Worm (Caenorhabditis elegans) whole organism, L1 larva: ENCODE data around the gene T05H4.4.

Experiments
- C16A3.4 ChIP-seq: fragments of 150-350 bp; optimal IDR thresholded peaks from 2 replicates; lab custom pipeline; 2014; ENCODE audit warnings: missing biosample characterization, missing genetic modification characterization
- C34B4.2 ChIP-seq: sonication (generic microtip); optimal IDR thresholded peaks from 2 replicates; lab custom pipeline; 2017; ENCODE audit warnings: mild to moderate bottlenecking, missing genetic modification characterization, missing compliant biosample characterization
- Y116A8C.19 ChIP-seq: sonication (generic microtip); optimal IDR thresholded peaks from 2 replicates; lab custom pipeline; 2016; ENCODE audit warnings: missing compliant biosample characterization, missing genetic modification characterization, borderline replicate concordance
- aly-2 ChIP-seq: fragments of 150-350 bp; optimal IDR thresholded peaks from 2 replicates; lab custom pipeline; 2014; ENCODE audit warnings: missing biosample characterization, missing genetic modification characterization
- ama-1 ChIP-seq: fragments of 150-350 bp; optimal IDR thresholded peaks from 2 replicates; lab custom pipeline; 2014
- blmp-1 ChIP-seq: fragments of 150-350 bp; optimal IDR thresholded peaks from 2 replicates; lab custom pipeline; 2014; ENCODE audit warnings: missing biosample characterization, missing genetic modification characterization
- ceh-8 ChIP-seq: fragments of 200-800 bp; sonication (Bioruptor generic); optimal IDR thresholded peaks from 2 replicates; lab custom pipeline; 2018; ENCODE audit warnings: mild to moderate bottlenecking, missing genetic modification characterization, moderate library complexity, missing compliant biosample characterization
- ceh-82 ChIP-seq, 3 experiments: fragments of 150-350 bp in 1 of 3; sonication (generic microtip) in 2 of 3; optimal IDR thresholded peaks; 2 replicates each; lab custom pipeline; 2014 to 2017; ENCODE audit warnings: missing biosample characterization in 3 of 3, missing genetic modification characterization in 3 of 3
- ceh-88 ChIP-seq: fragments of 200-800 bp; sonication (Bioruptor generic); IDR thresholded peaks from 2 replicates; pipeline ENCODE4 v1.3.6; 2022; ENCODE audit warnings: missing genetic modification characterization, missing compliant biosample characterization
- efl-1 ChIP-seq, 4 experiments: fragments of 150-350 bp; optimal IDR thresholded peaks in 3 of 4; peaks in 1 of 4; 1 replicate in 1 of 4; 2 replicates in 3 of 4; lab custom pipeline; 2014; ENCODE audit warnings: missing biosample characterization in 2 of 4, missing genetic modification characterization in 2 of 4, missing genetic modification reagents in 2 of 4
- efl-3 ChIP-seq: fragments of 200-800 bp; sonication (Bioruptor generic); optimal IDR thresholded peaks from 2 replicates; lab custom pipeline; 2018; ENCODE audit warnings: mild to moderate bottlenecking, missing genetic modification characterization, missing compliant biosample characterization
- egl-27 ChIP-seq, 2 experiments: fragments of 150-350 bp in 1 of 2; sonication (generic microtip); optimal IDR thresholded peaks; 3 replicates each; lab custom pipeline; 2017 to 2018; ENCODE audit warnings: missing biosample characterization in 2 of 2, missing genetic modification characterization in 2 of 2, missing genetic modification reagents in 2 of 2
- elt-2 ChIP-seq: sonication (generic microtip); optimal IDR thresholded peaks from 2 replicates; lab custom pipeline; 2016; ENCODE audit warnings: missing genetic modification characterization, mild to moderate bottlenecking, inconsistent platforms, missing compliant biosample characterization, missing genetic modification reagents
- irx-1 ChIP-seq: sonication (generic microtip); optimal IDR thresholded peaks from 2 replicates; lab custom pipeline; 2016; ENCODE audit warnings: missing genetic modification characterization, missing compliant biosample characterization
- isw-1 ChIP-seq: fragments of 200-800 bp; sonication (Bioruptor generic); IDR thresholded peaks from 2 replicates; pipeline ENCODE4 v1.3.6; 2022; ENCODE audit warnings: missing genetic modification characterization, missing compliant biosample characterization
- lin-14 ChIP-seq: fragments of 200-800 bp; sonication (Bioruptor generic); optimal IDR thresholded peaks from 2 replicates; lab custom pipeline; 2018; ENCODE audit warnings: mild to moderate bottlenecking, missing genetic modification characterization, moderate library complexity, missing compliant biosample characterization
- lin-35 ChIP-seq, 2 experiments: fragments of 150-350 bp; optimal IDR thresholded peaks; 2 replicates each; lab custom pipeline; 2014; ENCODE audit warnings: missing biosample characterization in 2 of 2, missing genetic modification characterization in 2 of 2, missing genetic modification reagents in 2 of 2
- lir-3 ChIP-seq: sonication (generic microtip); optimal IDR thresholded peaks from 2 replicates; lab custom pipeline; 2016; ENCODE audit warnings: mild to moderate bottlenecking, missing genetic modification characterization, moderate library complexity, missing compliant biosample characterization; ENCODE audit not compliant: poor library complexity
- nhr-12 ChIP-seq: sonication (generic microtip); optimal IDR thresholded peaks from 2 replicates; lab custom pipeline; 2017; ENCODE audit warnings: missing biosample characterization, missing genetic modification characterization
- nhr-28 ChIP-seq: fragments of 150-350 bp; optimal IDR thresholded peaks from 2 replicates; lab custom pipeline; 2014; ENCODE audit warnings: missing biosample characterization, missing genetic modification characterization
- nhr-71 ChIP-seq: sonication (generic microtip); optimal IDR thresholded peaks from 2 replicates; lab custom pipeline; 2016; ENCODE audit warnings: mild to moderate bottlenecking, missing genetic modification characterization, moderate library complexity, missing compliant biosample characterization
- nhr-77 ChIP-seq: fragments of 150-350 bp; optimal IDR thresholded peaks from 2 replicates; lab custom pipeline; 2014; ENCODE audit warnings: missing biosample characterization, missing genetic modification characterization
- nhr-85 ChIP-seq: sonication (generic microtip); peaks from one replicate; lab custom pipeline; 2016; ENCODE audit warnings: missing genetic modification characterization, inconsistent platforms, missing compliant biosample characterization
- pax-3 ChIP-seq: fragments of 200-800 bp; sonication (Bioruptor generic); optimal IDR thresholded peaks from 2 replicates; lab custom pipeline; 2018; ENCODE audit warnings: mild to moderate bottlenecking, missing genetic modification characterization, moderate library complexity, missing compliant biosample characterization
- snpc-4 ChIP-seq: fragments of 150-350 bp; optimal IDR thresholded peaks from 2 replicates; lab custom pipeline; 2014; ENCODE audit warnings: missing biosample characterization, missing genetic modification characterization
- sptf-1 ChIP-seq: fragments of 150-350 bp; optimal IDR thresholded peaks from 2 replicates; lab custom pipeline; 2014; ENCODE audit warnings: missing biosample characterization, missing genetic modification characterization
- swsn-7 ChIP-seq: sonication (generic microtip); optimal IDR thresholded peaks from 2 replicates; lab custom pipeline; 2016; ENCODE audit warnings: missing genetic modification characterization, missing compliant biosample characterization
- tbx-2 ChIP-seq: sonication (generic microtip); optimal IDR thresholded peaks from 2 replicates; lab custom pipeline; 2016; ENCODE audit warnings: missing genetic modification characterization, missing compliant biosample characterization
- unc-86 ChIP-seq: sonication (generic microtip); optimal IDR thresholded peaks from 2 replicates; lab custom pipeline; 2016; ENCODE audit warnings: missing genetic modification characterization, missing compliant biosample characterization
- xbp-1 ChIP-seq: sonication (generic microtip); optimal IDR thresholded peaks from 2 replicates; lab custom pipeline; 2016; ENCODE audit warnings: missing genetic modification characterization, missing compliant biosample characterization
- zip-4 ChIP-seq: fragments of 200-800 bp; sonication (Bioruptor generic); optimal IDR thresholded peaks from 2 replicates; lab custom pipeline; 2018; ENCODE audit warnings: mild to moderate bottlenecking, missing genetic modification characterization, moderate library complexity, missing compliant biosample characterization
- ztf-11 ChIP-seq, 2 experiments: sonication (generic microtip); optimal IDR thresholded peaks; 2 replicates each; lab custom pipeline; 2016 to 2017; ENCODE audit warnings: missing genetic modification characterization in 2 of 2, missing biosample characterization in 1 of 2, missing compliant biosample characterization in 1 of 2
- ztf-4 ChIP-seq: fragments of 150-350 bp; optimal IDR thresholded peaks from 2 replicates; lab custom pipeline; 2014; ENCODE audit warnings: missing biosample characterization, missing genetic modification characterization

The T05H4.4 gene

DNA sequence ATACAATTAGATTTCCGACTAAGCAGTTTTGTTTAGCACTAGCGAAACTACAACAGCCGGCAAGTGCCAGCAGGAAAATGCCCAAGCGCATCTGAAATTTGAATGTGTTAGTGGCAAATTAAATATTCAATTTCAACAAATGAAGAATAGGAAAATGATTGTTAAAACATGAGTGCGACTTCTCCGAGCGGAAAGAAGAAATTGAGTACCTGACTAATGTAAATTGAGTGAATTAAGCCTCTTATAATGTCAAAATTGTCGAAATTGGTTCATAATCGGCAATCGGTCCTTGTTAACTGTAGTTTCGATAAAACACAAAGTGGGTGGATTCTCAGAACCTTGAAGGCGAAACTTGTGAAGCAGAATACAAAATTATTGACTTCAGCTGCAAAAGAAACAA lies 38.9 kb upstream of the T05H4.4 start, which contains the start of gene gfi-1:
gfi-1 (minus strand) TSS at position 101 of the 400 bp plus-strand sequence.
- TF ChIP-seq isw-1 (GFP tag; lab: Robert Waterston, UW) (no peak), sptf-1 (tag; lab: Kevin White, UChicago) (no peak), blmp-1 (tag; lab: Kevin White, UChicago) (no peak), zip-4 (GFP tag; lab: Kevin White, UChicago) (no peak), nhr-12 (tag; lab: Kevin White, UChicago) (no peak), C34B4.2 (no peak), tbx-2 (no peak), xbp-1 (tag; lab: Kevin White, UChicago) (no peak), nhr-77 (tag; lab: Kevin White, UChicago) (no peak)

DNA sequence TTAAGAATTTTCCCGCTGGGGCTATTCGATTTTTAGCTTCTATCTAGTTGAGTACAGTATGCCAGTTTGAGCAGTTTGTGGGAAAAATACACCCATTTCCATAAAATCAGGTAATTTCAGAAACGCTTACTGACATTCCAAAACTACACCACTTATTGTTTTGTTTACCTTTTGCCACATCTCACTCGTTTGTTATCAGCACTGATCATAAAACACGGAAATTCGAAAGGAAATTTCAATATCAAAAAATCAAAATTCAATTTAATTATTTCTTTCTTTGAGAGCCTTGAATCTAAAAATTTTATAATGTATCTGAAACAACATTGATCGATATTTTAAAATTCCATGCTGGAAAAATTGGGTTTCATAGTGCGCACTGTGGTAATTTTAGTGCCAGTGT lies 38.2 kb upstream of the T05H4.4 start:
- TF ChIP-seq lin-35 (GFP tag; optimal IDR thresholded peaks at IDR 0.05; lab: Kevin White, UChicago) (no peak), C34B4.2 (no peak), swsn-7 (no peak), irx-1 (tag; lab: Kevin White, UChicago) (no peak), efl-1 (optimal IDR thresholded peaks at IDR 0.05; lab: Kevin White, UChicago) (no peak), efl-1 (GFP tag; optimal IDR thresholded peaks at IDR 0.05 in 1 of 2; lab: Kevin White, UChicago) (peak in 1 of 2 experiments; percentile 54), snpc-4 (tag; lab: Kevin White, UChicago) (no peak), lin-14 (no peak), ceh-82 (tag; optimal IDR thresholded peaks at IDR 0.05; lab: Kevin White, UChicago) (no peak), ama-1 (lab: Kevin White, UChicago) (no peak), elt-2 (tag; lab: Kevin White, UChicago) (peak; percentile 22), nhr-71 (tag; lab: Kevin White, UChicago) (no peak), C16A3.4 (tag; lab: Kevin White, UChicago) (no peak)

DNA sequence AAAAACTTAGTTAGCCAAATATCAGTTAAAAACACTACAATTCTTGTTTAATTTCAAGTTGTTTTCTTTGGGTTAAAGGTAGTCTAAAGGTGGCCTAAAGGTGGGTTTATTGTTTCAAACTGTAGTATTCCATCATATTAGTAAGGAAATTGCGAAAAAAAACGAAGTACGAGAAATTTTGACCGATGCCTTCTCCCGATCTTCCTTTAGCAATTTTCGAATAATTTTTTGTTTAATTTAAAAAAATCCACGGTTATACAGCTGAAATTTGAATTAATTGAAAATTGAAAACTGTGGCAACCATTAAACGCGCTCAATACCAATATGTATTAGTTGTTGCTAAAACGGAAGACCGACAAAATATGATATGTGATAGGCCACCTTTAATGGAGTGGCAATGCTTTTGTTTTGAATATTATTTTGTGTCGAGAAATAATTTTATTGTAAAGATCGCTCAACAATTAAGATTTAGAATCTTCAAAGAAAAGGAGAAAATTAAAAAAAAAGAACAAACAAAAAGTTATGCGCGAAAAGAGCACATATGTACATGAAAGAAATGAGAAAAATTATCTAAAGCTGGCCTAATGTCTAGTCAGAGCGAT lies 37.6 kb upstream of the T05H4.4 start:
- TF ChIP-seq nhr-85: no peak
- TF ChIP-seq nhr-12 (tag; lab: Kevin White, UChicago): no peak
- TF ChIP-seq pax-3: no peak
- TF ChIP-seq unc-86 (tag; lab: Kevin White, UChicago): no peak
- no peak for TF ChIP-seq blmp-1 (tag; lab: Kevin White, UChicago)
- no peak for TF ChIP-seq snpc-4 (tag; lab: Kevin White, UChicago)
- TF ChIP-seq C16A3.4 (tag; lab: Kevin White, UChicago): no peak
- TF ChIP-seq lir-3 (tag; lab: Kevin White, UChicago): no peak
- TF ChIP-seq aly-2 (tag; lab: Kevin White, UChicago): peak; percentile 52

DNA sequence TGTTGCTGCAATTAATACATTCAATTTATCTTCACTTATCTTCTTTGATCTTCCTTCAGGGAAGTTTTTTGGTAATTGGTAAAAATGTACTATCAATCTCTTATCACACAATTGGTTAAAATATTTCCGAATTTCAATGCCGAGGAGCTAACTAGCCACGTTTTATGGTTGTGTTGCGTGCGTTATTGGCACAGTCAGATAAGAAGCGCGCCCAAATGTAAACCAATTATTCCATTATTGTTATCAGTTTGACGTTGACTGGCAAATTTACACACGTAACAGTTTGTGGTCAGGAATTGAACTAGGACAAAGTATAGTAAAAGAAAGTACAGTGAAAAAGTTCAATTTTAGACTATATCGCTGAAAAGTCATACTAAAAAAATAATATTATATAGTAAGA lies 31.1 kb upstream of the T05H4.4 start:
- TF ChIP-seq lin-14 (peak; percentile 17), elt-2 (tag; lab: Kevin White, UChicago) (peak; percentile 77), ztf-11 (tag; optimal IDR thresholded peaks at IDR 0.05; lab: Kevin White, UChicago) (no peak), nhr-28 (tag; lab: Kevin White, UChicago) (no peak), irx-1 (tag; lab: Kevin White, UChicago) (no peak), aly-2 (tag; lab: Kevin White, UChicago) (no peak), Y116A8C.19 (tag; lab: Kevin White, UChicago) (no peak), efl-3 (no peak), ztf-4 (no peak), ama-1 (lab: Kevin White, UChicago) (no peak), ceh-88 (no peak), lin-35 (GFP tag; optimal IDR thresholded peaks at IDR 0.05; lab: Kevin White, UChicago) (peak in 1 of 2 experiments; percentile 32), egl-27 (tag; optimal IDR thresholded peaks at IDR 0.05; lab: Kevin White, UChicago) (no peak), ceh-8 (GFP tag; lab: Kevin White, UChicago) (no peak)
